Fruit fly (Drosophila melanogaster) whole organism, prepupa: ENCODE measurements around the gene put.

ENCODE experiments used
- Blimp-1 ChIP-seq: fragments of 200-800 bp; sonication (Bioruptor generic); optimal IDR thresholded peaks from 3 replicates; lab custom pipeline; 2017; ENCODE audit warnings: missing biosample characterization, missing genetic modification characterization, mild to moderate bottlenecking, moderate library complexity, missing genetic modification reagents
- CG10631 ChIP-seq: fragments of 200-800 bp; sonication (Bioruptor generic); optimal IDR thresholded peaks from 2 replicates; lab custom pipeline; 2016; ENCODE audit warnings: missing biosample characterization, missing genetic modification characterization
- CG10669 ChIP-seq: fragments of 200-800 bp; sonication (Bioruptor generic); optimal IDR thresholded peaks from 3 replicates; lab custom pipeline; 2018; ENCODE audit warnings: missing biosample characterization, mild to moderate bottlenecking, missing genetic modification characterization, moderate library complexity
- CG11294 ChIP-seq: fragments of 200-800 bp; sonication (Bioruptor generic); IDR thresholded peaks from 2 replicates; pipeline ENCODE4 v1.3.6; 2022; ENCODE audit warnings: missing biosample characterization, missing genetic modification characterization
- CG11902 ChIP-seq: fragments of 200-800 bp; sonication (Bioruptor generic); optimal IDR thresholded peaks from 3 replicates; lab custom pipeline; 2016; ENCODE audit warnings: missing biosample characterization, missing genetic modification characterization
- CG1621 ChIP-seq: fragments of 200-800 bp; sonication (Bioruptor generic); optimal IDR thresholded peaks from 3 replicates; lab custom pipeline; 2018; ENCODE audit warnings: missing biosample characterization, mild to moderate bottlenecking, missing genetic modification characterization
- CG31627 ChIP-seq: fragments of 200-800 bp; sonication (Bioruptor generic); optimal IDR thresholded peaks from 3 replicates; lab custom pipeline; 2016; ENCODE audit warnings: missing biosample characterization, missing genetic modification characterization
- CG32006 ChIP-seq: fragments of 200-800 bp; sonication (Bioruptor generic); optimal IDR thresholded peaks from 3 replicates; lab custom pipeline; 2017; ENCODE audit warnings: missing biosample characterization, mild to moderate bottlenecking, missing genetic modification characterization
- CG34406 ChIP-seq: fragments of 200-800 bp; sonication (Bioruptor generic); optimal IDR thresholded peaks from 3 replicates; lab custom pipeline; 2016; ENCODE audit warnings: missing biosample characterization, missing genetic modification characterization
- CG3919 ChIP-seq: fragments of 200-800 bp; sonication (Bioruptor generic); optimal IDR thresholded peaks from 3 replicates; lab custom pipeline; 2016; ENCODE audit warnings: missing biosample characterization, missing genetic modification characterization
- CG4318 ChIP-seq: fragments of 200-800 bp; sonication (Bioruptor generic); optimal IDR thresholded peaks from 3 replicates; lab custom pipeline; 2017; ENCODE audit warnings: missing biosample characterization, mild to moderate bottlenecking, missing genetic modification characterization
- CG6163 ChIP-seq: fragments of 200-800 bp; sonication (Bioruptor generic); IDR thresholded peaks from 3 replicates; pipeline ENCODE4 v1.3.6; 2022; ENCODE audit warnings: missing biosample characterization, missing genetic modification characterization
- CG6276 ChIP-seq: fragments of 200-800 bp; sonication (Bioruptor generic); optimal IDR thresholded peaks from 2 replicates; lab custom pipeline; 2017; ENCODE audit warnings: missing biosample characterization, mild to moderate bottlenecking, missing genetic modification characterization
- CG6792 ChIP-seq: fragments of 200-800 bp; sonication (Bioruptor generic); optimal IDR thresholded peaks from 3 replicates; lab custom pipeline; 2016; ENCODE audit warnings: missing biosample characterization, missing genetic modification characterization
- CG6808 ChIP-seq: fragments of 200-800 bp; sonication (Bioruptor generic); optimal IDR thresholded peaks from 3 replicates; lab custom pipeline; 2017; ENCODE audit warnings: missing biosample characterization, missing genetic modification characterization, mild to moderate bottlenecking, moderate library complexity, missing genetic modification reagents
- CG6854 ChIP-seq: fragments of 200-800 bp; sonication (Bioruptor generic); optimal IDR thresholded peaks from 2 replicates; lab custom pipeline; 2017; ENCODE audit warnings: missing biosample characterization, mild to moderate bottlenecking, missing genetic modification characterization
- CG7368 ChIP-seq: fragments of 200-800 bp; sonication (Bioruptor generic); optimal IDR thresholded peaks from 3 replicates; lab custom pipeline; 2016; ENCODE audit warnings: missing biosample characterization, missing genetic modification characterization
- CG8119 ChIP-seq: fragments of 200-800 bp; sonication (Bioruptor generic); IDR thresholded peaks from 3 replicates; pipeline ENCODE4 v1.3.6; 2022; ENCODE audit warnings: missing biosample characterization, missing genetic modification characterization
- CG8632 ChIP-seq: fragments of 200-800 bp; sonication (Bioruptor generic); optimal IDR thresholded peaks from 3 replicates; lab custom pipeline; 2016; ENCODE audit warnings: missing biosample characterization, missing genetic modification characterization
- CG9139 ChIP-seq: fragments of 200-800 bp; sonication (Bioruptor generic); optimal IDR thresholded peaks from 3 replicates; lab custom pipeline; 2017; ENCODE audit warnings: missing biosample characterization, mild to moderate bottlenecking, missing genetic modification characterization
- Eip75B ChIP-seq: fragments of 200-800 bp; sonication (Bioruptor generic); optimal IDR thresholded peaks from 3 replicates; lab custom pipeline; 2016; ENCODE audit warnings: missing biosample characterization, missing genetic modification characterization
- Eip78C ChIP-seq: fragments of 200-800 bp; sonication (Bioruptor generic); peaks from one replicate; lab custom pipeline; 2016; ENCODE audit warnings: missing biosample characterization, missing genetic modification characterization
- Eip93F ChIP-seq: fragments of 200-800 bp; sonication (Bioruptor generic); optimal IDR thresholded peaks from 2 replicates; lab custom pipeline; 2016; ENCODE audit warnings: missing biosample characterization, mild to moderate bottlenecking, missing genetic modification characterization
- Ets21C ChIP-seq: fragments of 200-800 bp; sonication (Bioruptor generic); optimal IDR thresholded peaks from 3 replicates; lab custom pipeline; 2016; ENCODE audit warnings: missing biosample characterization, missing genetic modification characterization
- Ets96B ChIP-seq: fragments of 200-800 bp; optimal IDR thresholded peaks from 2 replicates; lab custom pipeline; 2019; ENCODE audit warnings: missing biosample characterization, mild to moderate bottlenecking, missing genetic modification characterization, moderate library complexity
- Gug ChIP-seq: fragments of 200-800 bp; sonication (Bioruptor generic); IDR thresholded peaks from 2 replicates; pipeline ENCODE4 v1.3.6; 2022; ENCODE audit warnings: missing biosample characterization, missing genetic modification characterization
- Hr38 ChIP-seq: sonication (Bioruptor generic); optimal IDR thresholded peaks from 2 replicates; lab custom pipeline; 2016; ENCODE audit warnings: missing biosample characterization, missing genetic modification characterization
- Hr39 ChIP-seq: fragments of 200-800 bp; sonication (Bioruptor generic); optimal IDR thresholded peaks from 2 replicates; lab custom pipeline; 2016; ENCODE audit warnings: missing biosample characterization, missing genetic modification characterization
- Hr4 ChIP-seq: fragments of 200-800 bp; sonication (Bioruptor generic); optimal IDR thresholded peaks from 3 replicates; lab custom pipeline; 2016; ENCODE audit warnings: missing biosample characterization, missing genetic modification characterization
- Lpt ChIP-seq: fragments of 200-800 bp; sonication (Bioruptor generic); optimal IDR thresholded peaks from 3 replicates; lab custom pipeline; 2016; ENCODE audit warnings: missing biosample characterization, missing genetic modification characterization
- Met ChIP-seq: fragments of 200-800 bp; sonication (Bioruptor generic); optimal IDR thresholded peaks from 3 replicates; lab custom pipeline; 2016; ENCODE audit warnings: missing biosample characterization, missing genetic modification characterization
- OdsH ChIP-seq: fragments of 200-800 bp; sonication (Bioruptor generic); optimal IDR thresholded peaks from 3 replicates; lab custom pipeline; 2016; ENCODE audit warnings: missing biosample characterization, missing genetic modification characterization
- Smox ChIP-seq: fragments of 200-800 bp; sonication (Bioruptor generic); optimal IDR thresholded peaks from 3 replicates; lab custom pipeline; 2016; ENCODE audit warnings: missing biosample characterization, missing genetic modification characterization
- Sox102F ChIP-seq: fragments of 200-800 bp; sonication (Bioruptor generic); optimal IDR thresholded peaks from 2 replicates; lab custom pipeline; 2016; ENCODE audit warnings: missing biosample characterization, mild to moderate bottlenecking, missing genetic modification characterization
- Sox15 ChIP-seq: fragments of 200-800 bp; sonication (Bioruptor generic); optimal IDR thresholded peaks from 3 replicates; lab custom pipeline; 2016; ENCODE audit warnings: missing biosample characterization, missing genetic modification characterization
- achi ChIP-seq: fragments of 200-800 bp; sonication (Bioruptor generic); optimal IDR thresholded peaks from 3 replicates; lab custom pipeline; 2016; ENCODE audit warnings: missing biosample characterization, missing genetic modification characterization
- acj6 ChIP-seq: fragments of 200-800 bp; sonication (Bioruptor generic); optimal IDR thresholded peaks from 3 replicates; lab custom pipeline; 2016; ENCODE audit warnings: missing biosample characterization, missing genetic modification characterization
- cyc ChIP-seq: fragments of 200-800 bp; sonication (Bioruptor generic); optimal IDR thresholded peaks from 3 replicates; lab custom pipeline; 2016; ENCODE audit warnings: missing biosample characterization, missing genetic modification characterization
- dac ChIP-seq: fragments of 200-800 bp; sonication (Bioruptor generic); optimal IDR thresholded peaks from 2 replicates; lab custom pipeline; 2017; ENCODE audit warnings: missing biosample characterization, mild to moderate bottlenecking, missing genetic modification characterization
- dsx ChIP-seq: fragments of 200-800 bp; optimal IDR thresholded peaks from 3 replicates; lab custom pipeline; 2019; ENCODE audit warnings: missing biosample characterization, mild to moderate bottlenecking, missing genetic modification characterization, moderate library complexity; ENCODE audit not compliant: poor library complexity, severe bottlenecking
- eg ChIP-seq: fragments of 200-800 bp; sonication (Bioruptor generic); IDR thresholded peaks from 3 replicates; pipeline ENCODE4 v1.3.6; 2022; ENCODE audit warnings: missing biosample characterization, missing genetic modification characterization
- esn ChIP-seq: fragments of 200-800 bp; sonication (Bioruptor generic); optimal IDR thresholded peaks from 2 replicates; lab custom pipeline; 2016; ENCODE audit warnings: missing biosample characterization, mild to moderate bottlenecking, missing genetic modification characterization, moderate library complexity
- fd59A ChIP-seq: fragments of 200-800 bp; sonication (Bioruptor generic); optimal IDR thresholded peaks from 2 replicates; lab custom pipeline; 2017; ENCODE audit warnings: missing biosample characterization, mild to moderate bottlenecking, missing genetic modification characterization, missing genetic modification reagents
- fkh ChIP-seq: fragments of 200-800 bp; sonication (Bioruptor generic); optimal IDR thresholded peaks from 3 replicates; lab custom pipeline; 2017; ENCODE audit warnings: missing biosample characterization, mild to moderate bottlenecking, missing genetic modification characterization, moderate library complexity
- lz ChIP-seq: fragments of 200-800 bp; sonication (Bioruptor generic); optimal IDR thresholded peaks from 3 replicates; lab custom pipeline; 2016; ENCODE audit warnings: missing biosample characterization, missing genetic modification characterization
- pdm3 ChIP-seq: fragments of 200-800 bp; sonication (Bioruptor generic); optimal IDR thresholded peaks from 3 replicates; lab custom pipeline; 2016; ENCODE audit warnings: missing biosample characterization, missing genetic modification characterization
- salr ChIP-seq, 2 experiments: fragments of 200-800 bp; sonication (Bioruptor generic); optimal IDR thresholded peaks; 3 replicates each; lab custom pipeline; 2016 to 2018; ENCODE audit warnings: missing biosample characterization in 2 of 2, missing genetic modification characterization in 2 of 2, mild to moderate bottlenecking in 1 of 2
- spab ChIP-seq: fragments of 200-800 bp; sonication (Bioruptor generic); optimal IDR thresholded peaks from 2 replicates; lab custom pipeline; 2017; ENCODE audit warnings: missing biosample characterization, mild to moderate bottlenecking, missing genetic modification characterization, missing genetic modification reagents
- ss ChIP-seq, 2 experiments: fragments of 200-800 bp; sonication (Bioruptor generic); optimal IDR thresholded peaks; 2 replicates in 1 of 2; 3 replicates in 1 of 2; lab custom pipeline; 2017 to 2018; ENCODE audit warnings: mild to moderate bottlenecking in 2 of 2, missing biosample characterization in 2 of 2, missing genetic modification characterization in 2 of 2, moderate library complexity in 1 of 2
- topi ChIP-seq: fragments of 200-800 bp; sonication (Bioruptor generic); optimal IDR thresholded peaks from 3 replicates; lab custom pipeline; 2016; ENCODE audit warnings: missing biosample characterization, missing genetic modification characterization

The put gene

DNA sequence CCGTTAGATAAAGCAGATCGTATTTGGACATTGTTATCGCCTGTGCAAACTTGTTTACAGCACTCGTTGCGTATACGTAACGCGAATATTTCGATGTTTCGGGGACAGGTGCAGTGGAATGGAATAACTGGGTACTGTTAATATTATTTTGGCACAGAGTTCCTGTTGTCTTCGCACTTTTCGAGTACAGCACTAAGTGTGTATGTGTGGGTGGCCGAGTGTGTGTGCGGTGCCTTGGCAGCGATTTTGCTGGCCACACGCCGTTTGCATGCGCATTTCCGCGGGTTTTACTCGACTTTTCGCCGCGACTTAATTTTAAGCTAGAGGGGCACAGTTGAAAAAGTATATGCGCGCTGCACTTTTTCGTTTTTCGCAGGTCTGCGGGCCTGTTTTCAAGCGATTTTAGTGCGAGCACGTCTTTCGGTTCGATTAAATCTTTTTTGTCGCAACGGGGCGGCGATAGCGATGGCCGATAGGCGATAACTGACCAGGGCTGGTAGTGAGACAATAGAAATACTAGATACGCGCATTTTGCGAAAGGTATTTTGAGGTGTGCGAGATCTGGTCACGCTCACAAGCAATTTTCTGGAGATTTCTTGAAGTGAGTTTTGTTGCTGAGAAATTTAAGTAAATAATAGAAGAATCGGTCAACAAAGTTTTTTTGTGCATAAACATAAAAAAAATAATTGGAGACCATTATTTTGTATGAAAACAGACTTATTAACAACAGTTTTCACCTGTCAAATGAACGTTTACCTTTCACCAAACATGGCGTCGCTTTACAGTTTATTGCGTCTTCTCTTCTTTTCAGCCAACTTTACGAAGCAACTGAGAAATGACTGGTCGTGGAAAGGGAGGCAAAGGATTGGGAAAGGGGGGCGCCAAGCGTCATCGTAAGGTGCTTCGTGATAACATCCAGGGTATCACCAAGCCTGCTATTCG lies at the start of gene put, which contains the start of gene His4r:
Gene put, minus strand, starts transcription at position 489 of the 942 bp plus-strand sequence.
Gene His4r, plus strand, starts transcription at position 541 of the 942 bp plus-strand sequence.
- TF ChIP-seq Ets96B (peak; percentile 2), Eip78C (GFP tag; lab: Kevin White, UChicago) (peak; percentile 69), Hr4 (GFP tag; lab: Kevin White, UChicago) (no peak), eg (0 out of 3 replicates have a peak, but pooled peaks have one; percentile 21), Eip93F (GFP tag; lab: Kevin White, UChicago) (no peak), lz (GFP tag; lab: Kevin White, UChicago) (no peak), Met (GFP tag; lab: Kevin White, UChicago) (peak; percentile 6), CG32006 (GFP tag; lab: Kevin White, UChicago) (no peak), CG6792 (no peak), CG11294 (GFP tag; lab: Robert Waterston, UW) (no peak), CG8119 (GFP tag; lab: Robert Waterston, UW) (no peak), OdsH (GFP tag; lab: Kevin White, UChicago) (no peak), CG1621 (tag; lab: Kevin White, UChicago) (no peak), CG34406 (GFP tag; lab: Kevin White, UChicago) (no peak), CG9139 (no peak), salr (GFP tag; optimal IDR thresholded peaks at IDR 0.05; lab: Kevin White, UChicago) (no peak), CG3919 (peak; percentile 31), Smox (GFP tag; lab: Kevin White, UChicago) (no peak), fkh (GFP tag; lab: Kevin White, UChicago) (peak; percentile 35), CG6276 (GFP tag; lab: Kevin White, UChicago) (no peak), pdm3 (GFP tag; lab: Kevin White, UChicago) (no peak), Hr38 (GFP tag; lab: Kevin White, UChicago) (no peak), topi (GFP tag; lab: Kevin White, UChicago) (peak; percentile 33), achi (GFP tag; lab: Kevin White, UChicago) (no peak), esn (GFP tag; lab: Kevin White, UChicago) (peak; percentile 8), CG11902 (GFP tag; lab: Kevin White, UChicago) (no peak), CG6808 (no peak), acj6 (GFP tag; lab: Kevin White, UChicago) (no peak), Lpt (GFP tag; lab: Kevin White, UChicago) (no peak), Blimp-1 (GFP tag; lab: Kevin White, UChicago) (no peak), spab (no peak), Ets21C (GFP tag; lab: Kevin White, UChicago) (no peak), CG10669 (GFP tag; lab: Kevin White, UChicago) (no peak), CG7368 (GFP tag; lab: Kevin White, UChicago) (no peak), CG4318 (GFP tag; lab: Kevin White, UChicago) (no peak), ss (GFP tag; optimal IDR thresholded peaks at IDR 0.05; lab: Kevin White, UChicago) (peak; percentile 16 to 29), dac (GFP tag; lab: Kevin White, UChicago) (no peak), Sox15 (GFP tag; lab: Kevin White, UChicago) (no peak), CG31627 (GFP tag; lab: Kevin White, UChicago) (no peak), cyc (GFP tag; lab: Kevin White, UChicago) (peak; percentile 13), CG10631 (GFP tag; lab: Kevin White, UChicago) (no peak), fd59A (GFP tag; lab: Kevin White, UChicago) (no peak), Gug (GFP tag; lab: Robert Waterston, UW) (no peak), CG6854 (GFP tag; lab: Kevin White, UChicago) (peak; percentile 3), CG6163 (GFP tag; lab: Robert Waterston, UW) (peak; percentile 44; the same call in 2 of the 3 replicates), CG8632 (GFP tag; lab: Kevin White, UChicago) (no peak), Sox102F (GFP tag; lab: Kevin White, UChicago) (peak; percentile 61), Eip75B (GFP tag; lab: Kevin White, UChicago) (peak; percentile 39), dsx (GFP tag; lab: Kevin White, UChicago) (no peak), Hr39 (GFP tag; lab: Kevin White, UChicago) (no peak)
